Worm (Caenorhabditis elegans) whole organism, L3 larva: ENCODE measurements around the gene sre-2.

ENCODE experiments used
- ama-1 ChIP-seq: fragments of 150-350 bp; optimal IDR thresholded peaks from 2 replicates; lab custom pipeline; 2018
- jun-1 ChIP-seq: fragments of 150-350 bp; optimal IDR thresholded peaks from 2 replicates; lab custom pipeline; 2014; ENCODE audit warnings: missing biosample characterization, missing genetic modification reagents, missing genetic modification characterization
- lin-39 ChIP-seq: fragments of 150-350 bp; optimal IDR thresholded peaks from 2 replicates; lab custom pipeline; 2018; ENCODE audit warnings: missing biosample characterization, missing genetic modification reagents, missing genetic modification characterization
- nfya-1 ChIP-seq: sonication (generic microtip); optimal IDR thresholded peaks from 2 replicates; lab custom pipeline; 2017; ENCODE audit warnings: missing genetic modification characterization, mild to moderate bottlenecking, missing compliant biosample characterization, antibody characterized with exemption, moderate library complexity; ENCODE audit not compliant: insufficient read depth
- nhr-237 ChIP-seq: fragments of 150-350 bp; optimal IDR thresholded peaks from 2 replicates; lab custom pipeline; 2014; ENCODE audit warnings: missing biosample characterization, missing genetic modification characterization

DNA sequence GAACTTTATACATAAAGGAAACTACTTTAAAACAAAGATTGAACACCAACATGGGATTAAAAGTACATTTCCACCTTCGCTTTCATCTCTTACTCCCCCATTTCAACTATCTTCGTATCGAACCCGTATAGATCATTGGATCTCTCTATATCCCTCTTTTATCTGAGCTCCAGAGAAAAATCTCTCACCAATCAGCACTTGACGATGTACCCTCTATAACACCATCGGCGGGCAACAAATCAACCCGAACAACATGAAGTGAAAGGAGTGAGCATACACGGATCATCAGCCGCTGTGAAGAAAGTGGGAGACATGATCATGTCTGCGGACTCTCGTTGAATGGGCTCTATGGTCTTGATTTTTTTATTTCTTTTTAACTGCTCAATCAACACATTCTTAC, 15.5 kb upstream of the sre-2 start:
- TF ChIP-seq nhr-237 (tag; lab: Kevin White, UChicago): no peak
- peak; percentile 74 for TF ChIP-seq nfya-1 (tag; lab: Kevin White, UChicago)
- no peak for TF ChIP-seq jun-1 (tag; lab: Kevin White, UChicago)
- TF ChIP-seq lin-39 (tag; lab: Kevin White, UChicago): no peak
- TF ChIP-seq ama-1 (lab: Kevin White, UChicago): no peak
